Fruit fly (Drosophila melanogaster) Kc167 (cell line): ENCODE results near the gene SH3PX1.

Source experiments
- Sin3A ChIP-seq: fragments of >200 bp; optimal IDR thresholded peaks from 2 replicates; lab custom pipeline; 2018; ENCODE audit warnings: missing external identifiers
- h ChIP-seq: fragments of >200 bp; optimal IDR thresholded peaks from 3 replicates; lab custom pipeline; 2018; ENCODE audit warnings: missing external identifiers
- psq ChIP-seq: fragments of >200 bp; optimal IDR thresholded peaks from 2 replicates; lab custom pipeline; 2017; ENCODE audit warnings: missing external identifiers
- ttk ChIP-seq: sonication (Bioruptor generic); optimal IDR thresholded peaks from 2 replicates; lab custom pipeline; 2017; ENCODE audit warnings: missing external identifiers

DNA sequence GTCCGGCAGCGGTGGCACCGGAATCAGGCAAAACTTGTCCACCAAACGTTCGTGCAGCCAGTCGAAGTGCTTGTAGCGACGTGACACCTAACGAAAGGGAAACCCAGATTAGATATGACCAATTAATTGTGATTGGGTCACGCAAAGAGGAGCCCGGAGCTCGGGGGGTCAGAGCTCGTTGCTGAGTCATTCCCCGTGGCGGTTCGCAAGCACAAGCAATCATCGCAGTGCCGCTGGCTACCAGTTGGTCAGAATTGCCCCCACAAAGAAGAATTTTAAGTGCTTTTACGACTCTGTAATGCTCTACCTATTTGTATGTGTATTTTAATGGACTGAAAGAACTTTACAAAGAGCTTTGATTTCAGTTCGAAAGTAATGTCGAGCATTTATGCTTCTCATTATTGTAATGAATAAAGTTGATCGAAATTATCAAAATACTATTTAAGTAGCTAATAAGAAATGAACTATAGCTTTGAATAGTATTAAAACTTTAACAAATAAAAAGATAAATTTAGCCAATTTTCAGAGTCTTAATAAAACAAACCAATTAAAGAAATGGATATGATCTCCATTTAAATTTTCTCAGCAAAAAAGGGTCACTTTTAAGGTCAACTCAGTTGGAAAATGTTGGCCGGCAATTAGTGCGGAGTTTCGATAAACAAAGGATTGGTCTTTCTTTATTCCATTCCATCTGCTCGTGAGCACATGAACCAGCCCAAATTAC, 1.4 kb downstream of the SH3PX1 start:
- TF ChIP-seq Sin3A (lab: Kevin White, UChicago): no peak
- no peak for TF ChIP-seq ttk (lab: Kevin White, UChicago)
- no peak for TF ChIP-seq h (lab: Kevin White, UChicago)
- TF ChIP-seq psq: no peak
